Fruit fly (Drosophila melanogaster) whole organism: ENCODE results near the gene Grip75.

Experiments used
- CG8478 ChIP-seq: fragments of >200 bp; optimal IDR thresholded peaks from 2 replicates; lab custom pipeline; 2018; ENCODE audit warnings: inconsistent platforms
- Dll ChIP-seq: fragments of >200 bp; optimal IDR thresholded peaks from 2 replicates; lab custom pipeline; 2017
- EcR ChIP-seq, 2 experiments: fragments of >200 bp; optimal IDR thresholded peaks; 2 replicates each; lab custom pipeline; 2017; ENCODE audit warnings: missing biosample characterization in 2 of 2, missing genetic modification characterization in 2 of 2, missing genetic modification reagents in 2 of 2
- pan ChIP-seq: fragments of >200 bp; optimal IDR thresholded peaks from 2 replicates; lab custom pipeline; 2017
- psq ChIP-seq: fragments of >200 bp; optimal IDR thresholded peaks from 2 replicates; lab custom pipeline; 2017
- usp ChIP-seq: fragments of >200 bp; optimal IDR thresholded peaks from 2 replicates; lab custom pipeline; 2017; ENCODE audit warnings: missing biosample characterization, missing genetic modification characterization, mixed read lengths

Gene Grip75

DNA sequence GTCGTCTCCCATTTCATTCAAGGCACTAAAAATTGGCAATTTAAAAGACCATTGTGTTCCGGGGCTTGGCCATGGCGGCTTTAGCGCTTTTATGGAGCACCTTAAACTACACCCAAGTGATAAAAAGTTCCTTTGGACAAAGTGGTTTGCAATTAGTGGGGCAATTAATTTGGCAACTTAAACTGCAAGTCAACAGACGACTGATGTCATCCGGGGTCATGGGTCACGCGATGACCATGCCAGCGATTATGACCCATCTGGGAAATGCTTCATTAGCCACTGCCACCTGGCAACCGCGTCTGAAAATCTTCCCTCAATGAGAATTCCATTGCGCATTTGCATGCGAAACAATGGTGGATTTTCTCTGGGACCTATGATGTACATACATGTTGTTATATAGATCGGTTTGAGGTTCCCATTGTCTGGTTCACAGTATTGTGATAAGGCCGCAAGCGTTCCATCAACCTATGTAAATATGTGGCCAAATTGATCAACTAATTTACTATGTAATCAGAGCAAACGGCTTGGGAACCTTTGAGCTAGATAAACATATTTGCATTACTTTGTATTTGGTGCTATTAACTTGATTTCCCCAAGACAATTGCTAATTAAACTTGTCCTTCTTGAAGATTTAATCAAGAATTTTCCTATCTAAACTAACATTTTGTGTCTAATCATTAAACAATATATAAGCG, 14.2 kb downstream of the Grip75 start:
- no peak for TF ChIP-seq pan
- no peak for TF ChIP-seq psq
- no peak for TF ChIP-seq EcR (GFP tag; optimal IDR thresholded peaks at IDR 0.05; lab: Kevin White, UChicago)
- TF ChIP-seq Dll (lab: Kevin White, UChicago): no peak
- TF ChIP-seq CG8478 (lab: Kevin White, UChicago): no peak
- no peak for TF ChIP-seq usp

DNA sequence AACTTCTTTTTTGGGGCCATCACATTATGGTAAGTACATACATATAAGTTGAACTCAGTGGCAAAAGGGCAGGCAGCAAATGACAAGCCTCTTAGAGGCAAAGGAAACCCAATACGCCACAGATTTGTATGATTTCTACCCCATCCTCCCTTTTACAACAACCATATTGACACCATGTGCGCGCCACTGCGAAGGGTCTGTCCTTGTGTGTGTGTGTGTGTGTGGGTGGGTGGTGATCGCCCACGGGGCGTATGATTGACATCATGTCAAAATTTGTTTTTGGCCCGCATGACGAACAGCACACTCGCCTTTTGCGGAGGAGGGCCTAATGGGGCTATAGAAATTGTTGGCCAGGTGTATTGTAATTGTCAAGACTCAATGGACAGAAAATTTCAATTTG, 16.5 kb downstream of the Grip75 start:
- TF ChIP-seq usp: no peak
- no peak for TF ChIP-seq EcR (GFP tag; optimal IDR thresholded peaks at IDR 0.05; lab: Kevin White, UChicago)
- TF ChIP-seq pan: no peak
- no peak for TF ChIP-seq CG8478 (lab: Kevin White, UChicago)
- TF ChIP-seq Dll (lab: Kevin White, UChicago): no peak
- TF ChIP-seq psq: no peak

DNA sequence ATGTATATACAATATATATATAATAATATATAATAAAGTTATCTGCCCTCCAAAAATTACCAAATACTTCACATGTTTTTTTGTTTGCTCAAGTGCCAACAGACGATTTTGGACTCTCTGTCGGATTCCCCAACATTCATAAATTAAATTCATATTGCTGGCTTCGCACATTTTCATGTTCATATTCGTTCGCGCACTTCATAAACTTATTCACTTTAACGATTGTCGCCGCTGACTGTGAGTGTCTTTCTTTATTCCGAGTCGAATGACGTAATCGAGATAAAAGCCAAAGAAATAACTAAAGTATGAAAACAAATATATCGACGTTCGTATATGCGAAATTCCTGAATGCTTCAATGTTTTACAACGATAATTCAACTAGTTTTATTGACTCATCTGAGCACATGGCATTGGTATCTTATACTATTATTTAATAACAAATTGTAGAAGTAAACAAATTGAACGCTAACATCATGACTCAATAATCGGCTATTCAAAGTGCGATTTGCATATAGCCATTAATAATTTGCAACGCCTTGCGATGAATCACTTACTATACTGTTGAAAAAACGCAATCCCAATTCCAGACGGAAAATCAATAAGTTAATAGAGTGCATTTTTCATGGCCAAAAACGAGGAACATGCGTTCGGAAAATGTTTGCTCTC, 17.3 kb downstream of the Grip75 start:
- TF ChIP-seq Dll (lab: Kevin White, UChicago): no peak
- no peak for TF ChIP-seq EcR (GFP tag; optimal IDR thresholded peaks at IDR 0.05; lab: Kevin White, UChicago)
- TF ChIP-seq usp: no peak
- no peak for TF ChIP-seq psq
- TF ChIP-seq pan: no peak
- TF ChIP-seq CG8478 (lab: Kevin White, UChicago): no peak

DNA sequence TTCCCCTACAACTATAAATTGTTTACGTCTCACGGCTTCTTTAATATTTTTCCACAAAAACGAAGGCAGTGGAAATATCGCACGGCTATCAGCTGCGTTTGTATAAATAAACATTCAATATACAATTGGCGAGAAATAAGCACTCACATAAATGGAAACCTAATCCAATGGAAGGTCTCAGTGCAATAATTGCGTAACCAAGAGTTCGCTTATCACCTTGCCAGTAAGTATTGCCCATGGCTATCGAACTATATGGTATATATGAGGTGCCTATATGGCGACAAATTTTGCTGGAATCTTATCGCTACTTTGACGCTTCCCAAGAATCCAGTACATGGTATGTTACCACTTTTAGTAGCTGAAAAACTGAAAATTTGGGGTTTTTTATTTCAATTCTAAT, 19.1 kb downstream of the Grip75 start:
- TF ChIP-seq pan (no peak), Dll (lab: Kevin White, UChicago) (no peak), EcR (GFP tag; optimal IDR thresholded peaks at IDR 0.05; lab: Kevin White, UChicago) (no peak), psq (no peak), usp (no peak), CG8478 (lab: Kevin White, UChicago) (no peak)

DNA sequence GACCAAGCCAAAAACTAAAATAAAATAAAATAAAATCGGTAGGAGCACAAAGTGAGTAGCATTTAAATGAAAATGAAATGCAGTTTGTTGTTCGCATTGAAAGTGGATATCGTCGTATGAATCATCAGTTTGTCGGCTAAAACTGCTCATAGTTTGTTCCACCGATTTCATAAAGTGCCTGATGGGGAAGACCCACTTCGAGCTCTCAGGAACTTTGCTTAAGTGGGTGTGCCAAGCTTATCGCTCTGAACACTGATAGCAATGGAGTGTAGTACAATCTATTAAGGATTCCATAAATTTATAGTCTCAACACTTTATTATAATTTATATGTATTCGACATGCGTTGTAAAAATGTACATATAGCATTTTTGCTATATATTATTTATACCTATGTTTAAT, 19.8 kb downstream of the Grip75 start:
- TF ChIP-seq CG8478 (lab: Kevin White, UChicago) (no peak), EcR (GFP tag; optimal IDR thresholded peaks at IDR 0.05; lab: Kevin White, UChicago) (no peak), usp (no peak), psq (no peak), pan (no peak), Dll (lab: Kevin White, UChicago) (no peak)

DNA sequence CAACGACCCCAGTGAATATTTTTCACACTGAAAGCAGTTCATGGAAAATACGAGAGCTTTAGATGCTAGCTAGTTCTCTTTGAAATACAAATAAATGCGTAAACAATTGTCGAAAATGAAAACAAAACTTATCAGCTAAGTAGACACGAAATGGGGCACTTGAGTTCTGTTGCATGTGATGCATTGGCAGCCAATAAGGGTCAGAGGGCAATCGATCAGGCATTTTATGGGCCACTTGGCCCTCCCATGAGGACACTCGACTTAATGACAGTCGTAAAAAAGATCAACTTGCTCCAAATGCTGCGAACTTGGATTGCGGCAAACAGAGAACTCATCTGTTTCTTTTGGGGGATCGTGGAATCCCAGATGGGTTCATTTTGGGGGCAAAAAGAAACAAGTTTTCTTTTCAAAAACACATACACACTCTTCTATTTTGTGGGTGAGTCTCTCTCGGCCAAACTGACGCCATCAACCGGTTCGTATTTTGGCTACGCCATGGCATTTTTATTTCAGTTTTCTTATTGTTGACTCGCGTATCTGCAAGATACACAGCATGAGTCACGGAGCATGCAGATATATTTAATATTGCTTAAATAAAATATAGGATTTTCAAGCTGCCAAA, 20.4 kb downstream of the Grip75 start:
- no peak for TF ChIP-seq usp
- no peak for TF ChIP-seq pan
- TF ChIP-seq psq: no peak
- no peak for TF ChIP-seq CG8478 (lab: Kevin White, UChicago)
- no peak for TF ChIP-seq EcR (GFP tag; optimal IDR thresholded peaks at IDR 0.05; lab: Kevin White, UChicago)
- no peak for TF ChIP-seq Dll (lab: Kevin White, UChicago)

DNA sequence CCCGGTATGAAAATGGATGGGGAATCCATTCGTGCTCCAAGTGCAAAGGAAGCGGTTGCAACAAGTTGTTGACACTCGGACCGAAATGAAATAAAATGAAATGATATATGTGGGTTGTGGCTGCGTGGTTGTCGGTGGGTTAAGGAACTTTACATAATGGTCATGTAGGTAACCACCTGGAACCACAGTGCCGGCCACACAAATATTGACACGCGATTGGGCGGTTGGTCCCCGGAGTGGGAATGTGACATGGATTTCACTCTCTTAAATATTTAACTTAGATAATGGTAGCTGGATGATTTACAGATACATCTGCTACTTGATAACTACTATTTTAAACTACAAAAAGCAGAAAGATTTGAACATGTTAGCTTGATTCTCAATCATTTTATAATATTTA, 21.8 kb downstream of the Grip75 start:
- TF ChIP-seq psq (no peak), pan (no peak), CG8478 (lab: Kevin White, UChicago) (no peak), Dll (lab: Kevin White, UChicago) (no peak), EcR (GFP tag; optimal IDR thresholded peaks at IDR 0.05; lab: Kevin White, UChicago) (no peak), usp (no peak)

DNA sequence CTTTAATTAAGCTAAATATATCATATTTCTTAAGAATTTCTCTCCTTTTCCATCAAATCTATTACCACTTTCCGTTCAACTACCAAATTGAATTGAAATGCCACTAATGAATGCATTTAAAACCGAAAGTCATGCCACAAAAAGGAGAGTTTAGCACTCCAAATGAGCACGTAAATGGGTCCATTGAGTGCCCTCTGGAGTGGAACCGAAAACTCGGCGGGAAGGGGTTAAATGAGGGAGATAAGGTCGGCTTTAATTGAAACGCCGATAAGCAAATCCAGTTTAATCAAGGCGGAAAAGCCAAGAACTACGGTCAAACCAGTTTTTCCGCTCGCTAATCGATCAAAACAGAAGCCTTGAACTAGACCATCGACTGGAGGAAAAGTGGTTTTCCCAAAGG, 22.2 kb downstream of the Grip75 start:
- TF ChIP-seq psq: no peak
- TF ChIP-seq Dll (lab: Kevin White, UChicago): no peak
- no peak for TF ChIP-seq pan
- TF ChIP-seq EcR (GFP tag; optimal IDR thresholded peaks at IDR 0.05; lab: Kevin White, UChicago): no peak
- TF ChIP-seq CG8478 (lab: Kevin White, UChicago): no peak
- no peak for TF ChIP-seq usp

DNA sequence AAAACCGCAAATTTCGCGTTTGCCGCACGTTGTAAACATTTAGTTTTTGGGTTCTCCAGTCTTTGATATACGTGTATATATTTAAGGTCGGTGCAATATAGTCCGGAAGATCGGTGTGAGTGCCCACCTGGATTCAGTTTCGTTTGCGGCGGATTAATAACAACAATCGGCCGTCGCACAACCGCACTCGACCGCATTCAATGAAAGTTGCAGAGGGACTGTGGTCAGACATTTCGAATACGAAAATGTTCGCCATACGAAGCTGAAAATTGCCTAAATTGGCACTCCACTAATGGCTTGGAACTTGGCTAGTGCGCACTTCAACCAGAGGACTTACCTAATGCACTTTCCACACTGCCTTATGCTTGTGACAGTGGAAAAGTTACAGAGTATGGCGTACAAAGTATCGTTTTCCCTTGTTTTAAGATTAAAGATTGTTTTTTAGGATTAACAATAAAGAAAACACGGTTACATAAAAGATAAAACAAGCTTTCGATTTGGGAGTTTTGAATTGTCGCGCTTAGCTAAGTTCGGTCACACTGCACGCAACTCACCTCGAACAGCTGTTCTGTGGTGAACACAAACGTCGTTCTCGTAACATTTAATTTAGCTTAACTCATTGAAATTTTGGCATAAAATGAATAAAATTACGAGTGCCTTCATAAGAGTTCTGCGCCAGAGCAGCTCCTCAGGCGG, 23.6 kb downstream of the Grip75 start, which contains the start of the genes Myo31DF and CG6094:
Myo31DF (minus strand) TSS at position 223 of the 696 bp plus-strand sequence.
CG6094 (plus strand) TSS at position 525 of the 696 bp plus-strand sequence.
- TF ChIP-seq usp: no peak
- TF ChIP-seq Dll (lab: Kevin White, UChicago): no peak
- TF ChIP-seq psq: no peak
- no peak for TF ChIP-seq EcR (GFP tag; optimal IDR thresholded peaks at IDR 0.05; lab: Kevin White, UChicago)
- TF ChIP-seq pan: no peak
- no peak for TF ChIP-seq CG8478 (lab: Kevin White, UChicago)

DNA sequence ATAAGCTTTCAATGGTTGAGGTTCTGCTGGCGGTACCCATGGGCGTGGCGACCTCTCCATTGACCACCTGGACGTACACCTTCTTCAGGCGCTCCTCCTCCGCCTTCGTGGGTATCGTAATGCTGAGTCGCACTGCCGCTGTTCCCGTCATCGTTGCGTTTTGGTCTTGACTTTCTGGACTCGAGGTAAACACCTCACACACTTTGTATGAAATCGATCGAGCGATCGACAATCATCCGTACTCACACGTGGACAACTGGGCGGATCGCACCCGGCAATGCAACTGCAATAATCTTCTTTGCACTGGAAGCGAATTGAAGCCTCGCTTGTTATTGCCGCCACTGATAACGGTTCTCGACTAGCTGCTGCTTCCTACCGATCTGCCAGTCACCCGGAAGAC, 27.0 kb downstream of the Grip75 start, which contains the start of gene CG7384:
CG7384 (minus strand) TSS at position 366 of the 400 bp plus-strand sequence.
- TF ChIP-seq EcR (GFP tag; optimal IDR thresholded peaks at IDR 0.05; lab: Kevin White, UChicago) (no peak), Dll (lab: Kevin White, UChicago) (no peak), CG8478 (lab: Kevin White, UChicago) (no peak), psq (no peak), pan (no peak), usp (no peak)

DNA sequence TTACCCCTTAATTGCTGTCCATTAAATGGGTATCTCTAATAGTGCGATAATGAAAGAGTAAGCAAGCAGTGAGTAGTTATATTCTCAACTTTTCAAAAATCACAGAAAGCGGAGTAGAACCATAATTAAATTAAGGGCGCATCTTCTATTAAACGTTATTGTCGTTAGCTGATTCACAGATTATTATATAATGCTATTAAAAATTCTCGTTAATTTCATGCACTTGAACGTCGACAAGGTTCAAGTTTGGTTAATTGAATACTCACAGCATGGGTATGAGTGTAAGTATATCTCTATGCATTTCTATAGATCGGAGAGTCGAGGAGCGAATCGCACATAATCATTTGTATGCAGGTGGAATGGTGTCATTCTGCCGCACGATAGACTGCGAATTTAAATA, 27.7 kb downstream of the Grip75 start:
- TF ChIP-seq EcR (GFP tag; optimal IDR thresholded peaks at IDR 0.05; lab: Kevin White, UChicago): no peak
- no peak for TF ChIP-seq CG8478 (lab: Kevin White, UChicago)
- no peak for TF ChIP-seq pan
- no peak for TF ChIP-seq Dll (lab: Kevin White, UChicago)
- TF ChIP-seq psq: no peak
- no peak for TF ChIP-seq usp
